Fruit fly (Drosophila melanogaster) whole organism, prepupa: ENCODE results near the gene CG13917.

Source experiments
- Blimp-1 ChIP-seq: fragments of 200-800 bp; sonication (Bioruptor generic); optimal IDR thresholded peaks from 3 replicates; lab custom pipeline; 2017; ENCODE audit warnings: missing biosample characterization, missing genetic modification characterization, mild to moderate bottlenecking, moderate library complexity, missing genetic modification reagents
- CG10669 ChIP-seq: fragments of 200-800 bp; sonication (Bioruptor generic); optimal IDR thresholded peaks from 3 replicates; lab custom pipeline; 2018; ENCODE audit warnings: missing biosample characterization, mild to moderate bottlenecking, missing genetic modification characterization, moderate library complexity
- CG11762 ChIP-seq: fragments of 200-800 bp; sonication (Bioruptor generic); optimal IDR thresholded peaks from 3 replicates; lab custom pipeline; 2016; ENCODE audit warnings: missing biosample characterization, missing genetic modification characterization; ENCODE audit not compliant: insufficient read depth
- CG11902 ChIP-seq: fragments of 200-800 bp; sonication (Bioruptor generic); optimal IDR thresholded peaks from 3 replicates; lab custom pipeline; 2016; ENCODE audit warnings: missing biosample characterization, missing genetic modification characterization
- CG15336 ChIP-seq: fragments of 200-800 bp; sonication (Bioruptor generic); IDR thresholded peaks from 2 replicates; pipeline ENCODE4 v1.3.6; 2022; ENCODE audit warnings: missing biosample characterization, missing genetic modification characterization
- CG1621 ChIP-seq: fragments of 200-800 bp; sonication (Bioruptor generic); optimal IDR thresholded peaks from 3 replicates; lab custom pipeline; 2018; ENCODE audit warnings: missing biosample characterization, mild to moderate bottlenecking, missing genetic modification characterization
- CG16779 ChIP-seq: fragments of 200-800 bp; sonication (Bioruptor generic); optimal IDR thresholded peaks from 3 replicates; lab custom pipeline; 2017; ENCODE audit warnings: missing biosample characterization, mild to moderate bottlenecking, missing genetic modification characterization
- CG31627 ChIP-seq: fragments of 200-800 bp; sonication (Bioruptor generic); optimal IDR thresholded peaks from 3 replicates; lab custom pipeline; 2016; ENCODE audit warnings: missing biosample characterization, missing genetic modification characterization
- CG32006 ChIP-seq: fragments of 200-800 bp; sonication (Bioruptor generic); optimal IDR thresholded peaks from 3 replicates; lab custom pipeline; 2017; ENCODE audit warnings: missing biosample characterization, mild to moderate bottlenecking, missing genetic modification characterization
- CG34406 ChIP-seq: fragments of 200-800 bp; sonication (Bioruptor generic); optimal IDR thresholded peaks from 3 replicates; lab custom pipeline; 2016; ENCODE audit warnings: missing biosample characterization, missing genetic modification characterization
- CG3919 ChIP-seq: fragments of 200-800 bp; sonication (Bioruptor generic); optimal IDR thresholded peaks from 3 replicates; lab custom pipeline; 2016; ENCODE audit warnings: missing biosample characterization, missing genetic modification characterization
- CG6163 ChIP-seq: fragments of 200-800 bp; sonication (Bioruptor generic); IDR thresholded peaks from 3 replicates; pipeline ENCODE4 v1.3.6; 2022; ENCODE audit warnings: missing biosample characterization, missing genetic modification characterization
- CG6792 ChIP-seq: fragments of 200-800 bp; sonication (Bioruptor generic); optimal IDR thresholded peaks from 3 replicates; lab custom pipeline; 2016; ENCODE audit warnings: missing biosample characterization, missing genetic modification characterization
- CG6854 ChIP-seq: fragments of 200-800 bp; sonication (Bioruptor generic); optimal IDR thresholded peaks from 2 replicates; lab custom pipeline; 2017; ENCODE audit warnings: missing biosample characterization, mild to moderate bottlenecking, missing genetic modification characterization
- CG7368 ChIP-seq: fragments of 200-800 bp; sonication (Bioruptor generic); optimal IDR thresholded peaks from 3 replicates; lab custom pipeline; 2016; ENCODE audit warnings: missing biosample characterization, missing genetic modification characterization
- CG8119 ChIP-seq: fragments of 200-800 bp; sonication (Bioruptor generic); IDR thresholded peaks from 3 replicates; pipeline ENCODE4 v1.3.6; 2022; ENCODE audit warnings: missing biosample characterization, missing genetic modification characterization
- CG8319 ChIP-seq: fragments of 200-800 bp; sonication (Bioruptor generic); optimal IDR thresholded peaks from 3 replicates; lab custom pipeline; 2016; ENCODE audit warnings: missing biosample characterization, missing genetic modification characterization
- CG8632 ChIP-seq: fragments of 200-800 bp; sonication (Bioruptor generic); optimal IDR thresholded peaks from 3 replicates; lab custom pipeline; 2016; ENCODE audit warnings: missing biosample characterization, missing genetic modification characterization
- CG9139 ChIP-seq: fragments of 200-800 bp; sonication (Bioruptor generic); optimal IDR thresholded peaks from 3 replicates; lab custom pipeline; 2017; ENCODE audit warnings: missing biosample characterization, mild to moderate bottlenecking, missing genetic modification characterization
- Eip75B ChIP-seq: fragments of 200-800 bp; sonication (Bioruptor generic); optimal IDR thresholded peaks from 3 replicates; lab custom pipeline; 2016; ENCODE audit warnings: missing biosample characterization, missing genetic modification characterization
- Eip93F ChIP-seq: fragments of 200-800 bp; sonication (Bioruptor generic); optimal IDR thresholded peaks from 2 replicates; lab custom pipeline; 2016; ENCODE audit warnings: missing biosample characterization, mild to moderate bottlenecking, missing genetic modification characterization
- Ets21C ChIP-seq: fragments of 200-800 bp; sonication (Bioruptor generic); optimal IDR thresholded peaks from 3 replicates; lab custom pipeline; 2016; ENCODE audit warnings: missing biosample characterization, missing genetic modification characterization
- Hr38 ChIP-seq: sonication (Bioruptor generic); optimal IDR thresholded peaks from 2 replicates; lab custom pipeline; 2016; ENCODE audit warnings: missing biosample characterization, missing genetic modification characterization
- Hr4 ChIP-seq: fragments of 200-800 bp; sonication (Bioruptor generic); optimal IDR thresholded peaks from 3 replicates; lab custom pipeline; 2016; ENCODE audit warnings: missing biosample characterization, missing genetic modification characterization
- Lpt ChIP-seq: fragments of 200-800 bp; sonication (Bioruptor generic); optimal IDR thresholded peaks from 3 replicates; lab custom pipeline; 2016; ENCODE audit warnings: missing biosample characterization, missing genetic modification characterization
- OdsH ChIP-seq: fragments of 200-800 bp; sonication (Bioruptor generic); optimal IDR thresholded peaks from 3 replicates; lab custom pipeline; 2016; ENCODE audit warnings: missing biosample characterization, missing genetic modification characterization
- Sox102F ChIP-seq: fragments of 200-800 bp; sonication (Bioruptor generic); optimal IDR thresholded peaks from 2 replicates; lab custom pipeline; 2016; ENCODE audit warnings: missing biosample characterization, mild to moderate bottlenecking, missing genetic modification characterization
- Sox14 ChIP-seq: fragments of 200-800 bp; sonication (Bioruptor generic); optimal IDR thresholded peaks from 3 replicates; lab custom pipeline; 2016; ENCODE audit warnings: missing biosample characterization, missing genetic modification characterization
- Sox15 ChIP-seq: fragments of 200-800 bp; sonication (Bioruptor generic); optimal IDR thresholded peaks from 3 replicates; lab custom pipeline; 2016; ENCODE audit warnings: missing biosample characterization, missing genetic modification characterization
- cyc ChIP-seq: fragments of 200-800 bp; sonication (Bioruptor generic); optimal IDR thresholded peaks from 3 replicates; lab custom pipeline; 2016; ENCODE audit warnings: missing biosample characterization, missing genetic modification characterization
- dac ChIP-seq: fragments of 200-800 bp; sonication (Bioruptor generic); optimal IDR thresholded peaks from 2 replicates; lab custom pipeline; 2017; ENCODE audit warnings: missing biosample characterization, mild to moderate bottlenecking, missing genetic modification characterization
- dsx ChIP-seq: fragments of 200-800 bp; optimal IDR thresholded peaks from 3 replicates; lab custom pipeline; 2019; ENCODE audit warnings: missing biosample characterization, mild to moderate bottlenecking, missing genetic modification characterization, moderate library complexity; ENCODE audit not compliant: poor library complexity, severe bottlenecking
- eg ChIP-seq: fragments of 200-800 bp; sonication (Bioruptor generic); IDR thresholded peaks from 3 replicates; pipeline ENCODE4 v1.3.6; 2022; ENCODE audit warnings: missing biosample characterization, missing genetic modification characterization
- esn ChIP-seq: fragments of 200-800 bp; sonication (Bioruptor generic); optimal IDR thresholded peaks from 2 replicates; lab custom pipeline; 2016; ENCODE audit warnings: missing biosample characterization, mild to moderate bottlenecking, missing genetic modification characterization, moderate library complexity
- fd59A ChIP-seq: fragments of 200-800 bp; sonication (Bioruptor generic); optimal IDR thresholded peaks from 2 replicates; lab custom pipeline; 2017; ENCODE audit warnings: missing biosample characterization, mild to moderate bottlenecking, missing genetic modification characterization, missing genetic modification reagents
- fkh ChIP-seq: fragments of 200-800 bp; sonication (Bioruptor generic); optimal IDR thresholded peaks from 3 replicates; lab custom pipeline; 2017; ENCODE audit warnings: missing biosample characterization, mild to moderate bottlenecking, missing genetic modification characterization, moderate library complexity
- lz ChIP-seq: fragments of 200-800 bp; sonication (Bioruptor generic); optimal IDR thresholded peaks from 3 replicates; lab custom pipeline; 2016; ENCODE audit warnings: missing biosample characterization, missing genetic modification characterization
- pdm3 ChIP-seq: fragments of 200-800 bp; sonication (Bioruptor generic); optimal IDR thresholded peaks from 3 replicates; lab custom pipeline; 2016; ENCODE audit warnings: missing biosample characterization, missing genetic modification characterization
- salr ChIP-seq, 2 experiments: fragments of 200-800 bp; sonication (Bioruptor generic); optimal IDR thresholded peaks; 3 replicates each; lab custom pipeline; 2016 to 2018; ENCODE audit warnings: missing biosample characterization in 2 of 2, missing genetic modification characterization in 2 of 2, mild to moderate bottlenecking in 1 of 2
- spab ChIP-seq: fragments of 200-800 bp; sonication (Bioruptor generic); optimal IDR thresholded peaks from 2 replicates; lab custom pipeline; 2017; ENCODE audit warnings: missing biosample characterization, mild to moderate bottlenecking, missing genetic modification characterization, missing genetic modification reagents
- ss ChIP-seq, 2 experiments: fragments of 200-800 bp; sonication (Bioruptor generic); optimal IDR thresholded peaks; 2 replicates in 1 of 2; 3 replicates in 1 of 2; lab custom pipeline; 2017 to 2018; ENCODE audit warnings: mild to moderate bottlenecking in 2 of 2, missing biosample characterization in 2 of 2, missing genetic modification characterization in 2 of 2, moderate library complexity in 1 of 2
- svp ChIP-seq: fragments of 200-800 bp; sonication (Bioruptor generic); peaks from one replicate; lab custom pipeline; 2016; ENCODE audit warnings: missing biosample characterization, missing genetic modification characterization
- topi ChIP-seq: fragments of 200-800 bp; sonication (Bioruptor generic); optimal IDR thresholded peaks from 3 replicates; lab custom pipeline; 2016; ENCODE audit warnings: missing biosample characterization, missing genetic modification characterization
- vri ChIP-seq: fragments of 200-800 bp; sonication (Bioruptor generic); optimal IDR thresholded peaks from 3 replicates; lab custom pipeline; 2016; ENCODE audit warnings: missing biosample characterization, mild to moderate bottlenecking, missing genetic modification characterization

CG13917 gene

dm6 chr3L:1550914-1551313, 25.6 kb upstream of the CG13917 start:
- TF ChIP-seq svp (GFP tag; lab: Kevin White, UChicago), result peak; percentile 65
- TF ChIP-seq CG9139 (GFP tag; lab: Kevin White, UChicago), result no peak
- no peak for TF ChIP-seq topi
- TF ChIP-seq eg (GFP tag; lab: Robert Waterston, UW), result no peak
- no peak for TF ChIP-seq dsx (GFP tag; lab: Kevin White, UChicago)

dm6 chr3L:1553193-1553592, 23.3 kb upstream of the CG13917 start, which contains the start of gene Pcyt2:
Gene Pcyt2 (plus strand): TSS chr3L:1553493.
- TF ChIP-seq salr (GFP tag; optimal IDR thresholded peaks at IDR 0.05; lab: Kevin White, UChicago), result no peak
- TF ChIP-seq CG32006 (GFP tag; lab: Kevin White, UChicago), result no peak
- no peak for TF ChIP-seq dsx (GFP tag; lab: Kevin White, UChicago)
- TF ChIP-seq fd59A (GFP tag; lab: Kevin White, UChicago), result no peak
- no peak for TF ChIP-seq Ets21C (GFP tag; lab: Kevin White, UChicago)
- no peak for TF ChIP-seq CG8119 (GFP tag; lab: Robert Waterston, UW)
- TF ChIP-seq CG6854 (GFP tag; lab: Kevin White, UChicago), result no peak
- no peak for TF ChIP-seq CG34406 (GFP tag; lab: Kevin White, UChicago)
- no peak for TF ChIP-seq svp (GFP tag; lab: Kevin White, UChicago)
- TF ChIP-seq ss (GFP tag; optimal IDR thresholded peaks at IDR 0.05; lab: Kevin White, UChicago), result no peak
- no peak for TF ChIP-seq CG10669 (GFP tag; lab: Kevin White, UChicago)

dm6 chr3L:1558178-1558788, 18.2 kb upstream of the CG13917 start, which contains the start of the genes Pex10 and CG12099:
Gene Pex10 (plus strand): TSS chr3L:1558228.
Gene CG12099 (minus strand): TSS chr3L:1558484.
- TF ChIP-seq Ets21C (GFP tag; lab: Kevin White, UChicago) (peak; percentile 69), CG10669 (GFP tag; lab: Kevin White, UChicago) (peak; percentile 73), esn (peak; percentile 88), lz (GFP tag; lab: Kevin White, UChicago) (peak; percentile 83), CG6854 (GFP tag; lab: Kevin White, UChicago) (peak; percentile 69), cyc (GFP tag; lab: Kevin White, UChicago) (peak; percentile 78), CG6792 (GFP tag; lab: Kevin White, UChicago) (peak; percentile 80), eg (GFP tag; lab: Robert Waterston, UW) (peak; percentile 81), CG11762 (peak; percentile 65), Sox102F (GFP tag; lab: Kevin White, UChicago) (peak; percentile 82), Hr4 (peak; percentile 81), vri (peak; percentile 78), Lpt (GFP tag; lab: Kevin White, UChicago) (peak; percentile 62), pdm3 (no peak), Hr38 (GFP tag; lab: Kevin White, UChicago) (no peak), CG6163 (peak; percentile 86), dac (GFP tag; lab: Kevin White, UChicago) (peak; percentile 82), dsx (GFP tag; lab: Kevin White, UChicago) (peak; percentile 65), Blimp-1 (peak; percentile 58), Eip93F (GFP tag; lab: Kevin White, UChicago) (peak; percentile 58), CG8632 (peak; percentile 81), ss (GFP tag; optimal IDR thresholded peaks at IDR 0.05; lab: Kevin White, UChicago) (peak; percentile 69 to 76), svp (GFP tag; lab: Kevin White, UChicago) (peak; percentile 92), CG8319 (GFP tag; lab: Kevin White, UChicago) (peak; percentile 67), Eip75B (GFP tag; lab: Kevin White, UChicago) (no peak), CG15336 (GFP tag; lab: Robert Waterston, UW) (peak; percentile 74), CG16779 (tag; lab: Kevin White, UChicago) (peak; percentile 42), CG1621 (peak; percentile 58), fkh (no peak), fd59A (GFP tag; lab: Kevin White, UChicago) (peak; percentile 67), CG3919 (GFP tag; lab: Kevin White, UChicago) (peak; percentile 84), CG34406 (GFP tag; lab: Kevin White, UChicago) (peak; percentile 78), CG11902 (peak; percentile 79), Sox14 (GFP tag; lab: Kevin White, UChicago) (peak; percentile 80), spab (peak; percentile 38), OdsH (peak; percentile 90), CG31627 (GFP tag; lab: Kevin White, UChicago) (peak; percentile 83), CG7368 (GFP tag; lab: Kevin White, UChicago) (peak; percentile 69), CG32006 (GFP tag; lab: Kevin White, UChicago) (peak; percentile 83), Sox15 (peak; percentile 79)
